Fruit fly (Drosophila melanogaster) whole organism, pupa: ENCODE results near the gene gro.
A peak's percentile ranks its signal among the peaks of the same experiment; 100 is the strongest.

Experiments used
- CG10348 ChIP-seq: fragments of 200-800 bp; sonication (Bioruptor generic); IDR thresholded peaks from 2 replicates; pipeline ENCODE4 v1.3.6; 2022; ENCODE audit warnings: missing biosample characterization, missing genetic modification characterization
- CG12605 ChIP-seq: fragments of 200-800 bp; sonication (Bioruptor generic); IDR thresholded peaks from 2 replicates; pipeline ENCODE4 v1.3.6; 2022; ENCODE audit warnings: missing biosample characterization, missing genetic modification characterization
- CG13204 ChIP-seq: fragments of 200-800 bp; sonication (Bioruptor generic); optimal IDR thresholded peaks from 2 replicates; lab custom pipeline; 2018; ENCODE audit warnings: missing biosample characterization, mild to moderate bottlenecking, missing genetic modification characterization, moderate library complexity
- CG14655 ChIP-seq: fragments of 200-800 bp; sonication (Bioruptor generic); optimal IDR thresholded peaks from 3 replicates; lab custom pipeline; 2017; ENCODE audit warnings: mild to moderate bottlenecking, missing biosample characterization, missing genetic modification reagents, missing genetic modification characterization
- CG15710 ChIP-seq: fragments of 200-800 bp; sonication (Bioruptor generic); optimal IDR thresholded peaks from 2 replicates; lab custom pipeline; 2018; ENCODE audit warnings: missing biosample characterization, mild to moderate bottlenecking, missing genetic modification characterization, moderate library complexity
- CG17806 ChIP-seq: fragments of 200-800 bp; sonication (Bioruptor generic); optimal IDR thresholded peaks from 2 replicates; lab custom pipeline; 2018; ENCODE audit warnings: missing biosample characterization, mild to moderate bottlenecking, missing genetic modification characterization, moderate library complexity
- CG32121 ChIP-seq: fragments of 200-800 bp; sonication (Bioruptor generic); IDR thresholded peaks from 2 replicates; pipeline ENCODE4 v1.3.6; 2022; ENCODE audit warnings: missing biosample characterization, missing genetic modification characterization
- CG34367 ChIP-seq: fragments of 200-800 bp; sonication (Bioruptor generic); optimal IDR thresholded peaks from 2 replicates; lab custom pipeline; 2018; ENCODE audit warnings: missing biosample characterization, mild to moderate bottlenecking, missing genetic modification characterization
- CG4496 ChIP-seq: fragments of 200-800 bp; sonication (Bioruptor generic); IDR thresholded peaks from 3 replicates; pipeline ENCODE4 v1.3.6; 2022; ENCODE audit warnings: missing biosample characterization, missing genetic modification characterization
- CG8159 ChIP-seq: fragments of 200-800 bp; sonication (Bioruptor generic); optimal IDR thresholded peaks from 3 replicates; lab custom pipeline; 2018; ENCODE audit warnings: missing biosample characterization, mild to moderate bottlenecking, missing genetic modification characterization, moderate library complexity
- CG8301 ChIP-seq: fragments of 200-800 bp; sonication (Bioruptor generic); optimal IDR thresholded peaks from 2 replicates; lab custom pipeline; 2018; ENCODE audit warnings: missing biosample characterization, mild to moderate bottlenecking, missing genetic modification characterization
- CG9948 ChIP-seq: fragments of 200-800 bp; sonication (Bioruptor generic); optimal IDR thresholded peaks from 2 replicates; lab custom pipeline; 2018; ENCODE audit warnings: missing biosample characterization, mild to moderate bottlenecking, missing genetic modification characterization, moderate library complexity
- D1 ChIP-seq: fragments of 200-800 bp; sonication (Bioruptor generic); optimal IDR thresholded peaks from 2 replicates; lab custom pipeline; 2018; ENCODE audit warnings: missing biosample characterization, mild to moderate bottlenecking, missing genetic modification characterization, moderate library complexity
- EcR ChIP-seq: fragments of 200-800 bp; sonication (Bioruptor generic); optimal IDR thresholded peaks from 3 replicates; lab custom pipeline; 2019; ENCODE audit warnings: missing biosample characterization, missing genetic modification characterization, mild to moderate bottlenecking, moderate library complexity, missing genetic modification reagents
- Ets98B ChIP-seq: fragments of 200-800 bp; sonication (Bioruptor generic); IDR thresholded peaks from 2 replicates; pipeline ENCODE4 v1.3.6; 2022; ENCODE audit warnings: missing biosample characterization, missing genetic modification characterization
- Pif1A ChIP-seq: fragments of 200-800 bp; sonication (Bioruptor generic); optimal IDR thresholded peaks from 3 replicates; lab custom pipeline; 2016; ENCODE audit warnings: missing biosample characterization, missing genetic modification characterization
- Pif1B ChIP-seq: fragments of 200-800 bp; sonication (Bioruptor generic); optimal IDR thresholded peaks from 3 replicates; lab custom pipeline; 2016; ENCODE audit warnings: missing biosample characterization, missing genetic modification characterization
- Snoo ChIP-seq: fragments of 200-800 bp; sonication (Bioruptor generic); optimal IDR thresholded peaks from 3 replicates; lab custom pipeline; 2017; ENCODE audit warnings: missing biosample characterization, mild to moderate bottlenecking, missing genetic modification characterization, inconsistent platforms
- fd96Ca ChIP-seq: fragments of 200-800 bp; sonication (Bioruptor generic); IDR thresholded peaks from 3 replicates; pipeline ENCODE4 v1.3.6; 2022; ENCODE audit warnings: missing biosample characterization, missing genetic modification characterization
- gl ChIP-seq: fragments of 200-800 bp; sonication (Bioruptor generic); optimal IDR thresholded peaks from 2 replicates; lab custom pipeline; 2018; ENCODE audit warnings: missing biosample characterization, mild to moderate bottlenecking, missing genetic modification characterization
- rn ChIP-seq: fragments of 200-800 bp; sonication (Bioruptor generic); IDR thresholded peaks from 2 replicates; pipeline ENCODE4 v1.3.6; 2022; ENCODE audit warnings: missing biosample characterization, missing genetic modification characterization

Gene gro

dm6 chr3R:26059195-26059594, 17.7 kb downstream of the gro start, which contains the start of the genes RpL34a and Trmt61:
RpL34a (minus strand) TSS chr3R:26059267.
Trmt61 (plus strand) TSS chr3R:26059496.
- TF ChIP-seq Ets98B (GFP tag; lab: Robert Waterston, UW): peak; percentile 42; the same call in 1 of the 2 replicates
- peak; percentile 12 for TF ChIP-seq CG13204 (GFP tag; lab: Kevin White, UChicago)
- TF ChIP-seq Pif1B (GFP tag; lab: Kevin White, UChicago): peak; percentile 52
- TF ChIP-seq CG12605 (GFP tag; lab: Robert Waterston, UW): peak; percentile 68; the same call in 1 of the 2 replicates
- TF ChIP-seq D1 (tag; lab: Kevin White, UChicago): no peak
- TF ChIP-seq CG34367: peak; percentile 70
- peak; percentile 36 for TF ChIP-seq CG17806 (tag; lab: Kevin White, UChicago)
- peak; percentile 52; the same call in 1 of the 2 replicates for TF ChIP-seq CG32121 (GFP tag; lab: Robert Waterston, UW)
- TF ChIP-seq gl: peak; percentile 57
- no peak for TF ChIP-seq CG14655 (GFP tag; lab: Kevin White, UChicago)
- no peak for TF ChIP-seq EcR (GFP tag; lab: Kevin White, UChicago)
- no peak for TF ChIP-seq rn (GFP tag; lab: Robert Waterston, UW)
- no peak for TF ChIP-seq fd96Ca (GFP tag; lab: Robert Waterston, UW)
- TF ChIP-seq Pif1A (GFP tag; lab: Kevin White, UChicago): peak; percentile 77
- no peak for TF ChIP-seq CG10348 (GFP tag; lab: Robert Waterston, UW)
- TF ChIP-seq CG15710 (tag; lab: Kevin White, UChicago): peak; percentile 66
- TF ChIP-seq Snoo (tag; lab: Kevin White, UChicago): peak; percentile 86
- peak; percentile 32 for TF ChIP-seq CG9948 (tag; lab: Kevin White, UChicago)
- peak; percentile 71; the same call in 2 of the 3 replicates for TF ChIP-seq CG4496 (GFP tag; lab: Robert Waterston, UW)
- peak; percentile 58 for TF ChIP-seq CG8301 (tag; lab: Kevin White, UChicago)
- peak; percentile 60 for TF ChIP-seq CG8159

dm6 chr3R:26062911-26063310, 21.4 kb downstream of the gro start, which contains the start of gene CG14551:
CG14551 (minus strand) TSS chr3R:26063011.
- TF ChIP-seq EcR (GFP tag; lab: Kevin White, UChicago): no peak
- TF ChIP-seq CG34367: no peak
- TF ChIP-seq, all 21 proteins: peak for 0

dm6 chr3R:26064708-26065107, 23.2 kb downstream of the gro start:
- TF ChIP-seq CG8159 (no peak), CG13204 (GFP tag; lab: Kevin White, UChicago) (peak; percentile 66)

- TF ChIP-seq Pif1B (GFP tag; lab: Kevin White, UChicago) (peak; percentile 15), rn (GFP tag; lab: Robert Waterston, UW) (no peak), Ets98B (GFP tag; lab: Robert Waterston, UW) (no peak), CG14655 (GFP tag; lab: Kevin White, UChicago) (peak; percentile 58), Pif1A (GFP tag; lab: Kevin White, UChicago) (no peak), Snoo (tag; lab: Kevin White, UChicago) (peak; percentile 12), CG15710 (tag; lab: Kevin White, UChicago) (peak; percentile 39), CG13204 (GFP tag; lab: Kevin White, UChicago) (no peak), CG12605 (GFP tag; lab: Robert Waterston, UW) (no peak), CG34367 (peak; percentile 25), D1 (tag; lab: Kevin White, UChicago) (no peak), CG9948 (tag; lab: Kevin White, UChicago) (peak; percentile 40), gl (no peak), fd96Ca (GFP tag; lab: Robert Waterston, UW) (no peak), CG32121 (GFP tag; lab: Robert Waterston, UW) (no peak), CG8301 (tag; lab: Kevin White, UChicago) (peak; percentile 27), EcR (GFP tag; lab: Kevin White, UChicago) (no peak), CG17806 (tag; lab: Kevin White, UChicago) (peak; percentile 43), CG8159 (peak; percentile 60)
These were observed 26.6 kb downstream of the gro start for dm6 chr3R:26068135-26068534.

dm6 chr3R:26072477-26072876, 30.9 kb downstream of the gro start:
- TF ChIP-seq Pif1A (GFP tag; lab: Kevin White, UChicago) (peak; percentile 83), fd96Ca (GFP tag; lab: Robert Waterston, UW) (peak; percentile 83), CG32121 (GFP tag; lab: Robert Waterston, UW) (peak; percentile 64), CG14655 (GFP tag; lab: Kevin White, UChicago) (peak; percentile 87), CG15710 (tag; lab: Kevin White, UChicago) (peak; percentile 76), gl (peak; percentile 64), CG8159 (peak; percentile 74), CG12605 (GFP tag; lab: Robert Waterston, UW) (peak; percentile 80), Snoo (tag; lab: Kevin White, UChicago) (peak; percentile 61), Pif1B (GFP tag; lab: Kevin White, UChicago) (peak; percentile 80), CG13204 (GFP tag; lab: Kevin White, UChicago) (peak; percentile 53), CG34367 (peak; percentile 65), CG17806 (tag; lab: Kevin White, UChicago) (peak; percentile 82), EcR (GFP tag; lab: Kevin White, UChicago) (no peak), CG8301 (tag; lab: Kevin White, UChicago) (peak; percentile 86), Ets98B (GFP tag; lab: Robert Waterston, UW) (peak; percentile 85), CG10348 (GFP tag; lab: Robert Waterston, UW) (no peak), rn (GFP tag; lab: Robert Waterston, UW) (peak; percentile 59; the same call in 1 of the 2 replicates), CG4496 (GFP tag; lab: Robert Waterston, UW) (peak; percentile 92), CG9948 (tag; lab: Kevin White, UChicago) (peak; percentile 79), D1 (tag; lab: Kevin White, UChicago) (no peak)
- TF ChIP-seq, all 21 proteins: peak for 18
